Worm (Caenorhabditis elegans): ENCODE data around the gene fbxb-112.

ce11 chrII:3482231-3482630 is 8.7 kb upstream of the fbxb-112 start, which contains the start of gene smu-2:
- TF ChIP-seq jun-1 (tag; optimal IDR thresholded peaks at IDR 0.05) (no peak), lin-15B (tag; optimal IDR thresholded peaks at IDR 0.05) (peak; percentile 88), ceh-82 (tag; optimal IDR thresholded peaks at IDR 0.05) (peak; percentile 24 to 81 (median 55)), ztf-4 (tag; optimal IDR thresholded peaks at IDR 0.05) (no peak), efl-1 (optimal IDR thresholded peaks at IDR 0.05) (peak; percentile 71 to 73), efl-1 (GFP tag; optimal IDR thresholded peaks at IDR 0.05 in 1 of 2) (peak; percentile 71 to 96), snpc-4 (tag; optimal IDR thresholded peaks at IDR 0.05) (peak; percentile 41), ceh-8 (GFP tag; optimal IDR thresholded peaks at IDR 0.05) (no peak), egl-27 (tag; optimal IDR thresholded peaks at IDR 0.05) (no peak), C04F5.9 (tag; optimal IDR thresholded peaks at IDR 0.05) (peak; percentile 67)
